Fruit fly (Drosophila melanogaster) whole organism, pupa: ENCODE measurements around the gene CG13064.

ENCODE experiments used
- CG13204 ChIP-seq: fragments of 200-800 bp; sonication (Bioruptor generic); optimal IDR thresholded peaks from 2 replicates; lab custom pipeline; 2018; ENCODE audit warnings: missing biosample characterization, mild to moderate bottlenecking, missing genetic modification characterization, moderate library complexity
- CG32121 ChIP-seq: fragments of 200-800 bp; sonication (Bioruptor generic); IDR thresholded peaks from 2 replicates; pipeline ENCODE4 v1.3.6; 2022; ENCODE audit warnings: missing biosample characterization, missing genetic modification characterization
- CG8159 ChIP-seq: fragments of 200-800 bp; sonication (Bioruptor generic); optimal IDR thresholded peaks from 3 replicates; lab custom pipeline; 2018; ENCODE audit warnings: missing biosample characterization, mild to moderate bottlenecking, missing genetic modification characterization, moderate library complexity
- D1 ChIP-seq: fragments of 200-800 bp; sonication (Bioruptor generic); optimal IDR thresholded peaks from 2 replicates; lab custom pipeline; 2018; ENCODE audit warnings: missing biosample characterization, mild to moderate bottlenecking, missing genetic modification characterization, moderate library complexity
- Ets98B ChIP-seq: fragments of 200-800 bp; sonication (Bioruptor generic); IDR thresholded peaks from 2 replicates; pipeline ENCODE4 v1.3.6; 2022; ENCODE audit warnings: missing biosample characterization, missing genetic modification characterization
- Pif1B ChIP-seq: fragments of 200-800 bp; sonication (Bioruptor generic); optimal IDR thresholded peaks from 3 replicates; lab custom pipeline; 2016; ENCODE audit warnings: missing biosample characterization, missing genetic modification characterization

DNA sequence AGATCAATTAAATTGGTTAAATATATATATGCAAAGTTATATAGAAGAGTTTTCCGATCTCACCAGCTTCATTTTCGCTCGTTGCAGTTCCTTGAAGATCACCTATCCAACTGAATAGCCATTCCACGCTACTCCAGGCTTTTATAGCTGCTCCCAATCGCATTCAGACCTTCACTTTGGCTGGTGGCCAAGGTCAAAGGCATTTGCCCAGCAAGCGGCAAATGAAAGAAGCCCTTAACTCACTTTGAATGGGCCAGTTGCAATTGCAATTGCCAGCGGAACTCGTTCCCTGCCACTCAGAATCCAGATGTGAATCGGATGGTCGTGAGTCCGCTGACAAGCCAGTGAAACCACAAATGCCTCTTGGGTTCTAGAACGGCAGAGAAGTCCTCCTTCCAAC, 18.7 kb upstream of the CG13064 start, which contains the start of gene CG34247:
- TF ChIP-seq Ets98B (GFP tag; lab: Robert Waterston, UW): no peak
- TF ChIP-seq CG13204 (GFP tag; lab: Kevin White, UChicago): no peak
- TF ChIP-seq D1: no peak
- no peak for TF ChIP-seq CG32121 (GFP tag; lab: Robert Waterston, UW)
- no peak for TF ChIP-seq Pif1B
- TF ChIP-seq CG8159 (tag; lab: Kevin White, UChicago): no peak
